Worm (Caenorhabditis elegans): ENCODE data around the gene Y38H8A.4.
"Not testable (repeated sequence)": the region's sequence is repeated elsewhere in the genome, so short reads cannot be mapped to it uniquely, and the experiment has no call there.

The Y38H8A.4 gene

ce11 chrIV:13474132-13474531, 2.0 kb upstream of the Y38H8A.4 start, which contains the start of gene Y38H8A.2:
Gene Y38H8A.2, plus strand, starts transcription at chrIV:13474432.
- TF ChIP-seq ama-1 (optimal IDR thresholded peaks at IDR 0.05) (no peak), mdl-1 (tag; optimal IDR thresholded peaks at IDR 0.05) (no peak), elt-3 (tag; optimal IDR thresholded peaks at IDR 0.05) (no peak), lsy-12 (tag; optimal IDR thresholded peaks at IDR 0.05) (no peak)

DNA sequence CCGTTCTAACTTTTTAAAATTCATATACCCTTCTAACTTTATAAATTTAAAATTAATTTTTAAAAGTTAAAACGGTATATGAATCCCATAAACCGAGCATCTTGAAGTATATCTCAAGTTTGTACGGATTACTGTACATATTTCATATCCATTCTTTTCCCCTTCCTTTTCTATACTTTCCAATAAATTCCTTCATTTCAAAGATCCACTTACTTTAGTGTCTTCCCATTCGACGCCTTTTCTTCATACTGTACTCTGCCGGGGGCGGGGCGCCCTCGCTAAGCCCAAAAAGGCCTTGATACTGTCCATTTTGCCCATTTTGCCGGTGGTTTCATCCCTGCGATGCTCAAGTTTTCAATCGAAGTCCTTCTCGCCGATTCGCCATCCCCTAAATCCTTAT, 6.4 kb downstream of the Y38H8A.4 start, which contains the start of gene fezf-1:
Gene fezf-1, plus strand, starts transcription at position 301 of the 400 bp plus-strand sequence.
- TF ChIP-seq zag-1 (tag; optimal IDR thresholded peaks at IDR 0.05) (no peak), nfya-1 (tag; optimal IDR thresholded peaks at IDR 0.05; ENCODE audit: insufficient read depth) (no peak), ztf-4 (tag; optimal IDR thresholded peaks at IDR 0.05) (no peak), hmg-11 (tag; optimal IDR thresholded peaks at IDR 0.05) (no peak), ceh-16 (tag; optimal IDR thresholded peaks at IDR 0.05) (no peak), daf-12 (tag; optimal IDR thresholded peaks at IDR 0.05) (no peak), ceh-82 (tag; optimal IDR thresholded peaks at IDR 0.05) (no peak), lsy-12 (tag; optimal IDR thresholded peaks at IDR 0.05) (no peak), ZK546.5 (tag; optimal IDR thresholded peaks at IDR 0.05) (no peak)

ce11 chrIV:13460876-13461275, 11.3 kb downstream of the Y38H8A.4 start, which contains the start of gene Y38H8A.12:
Gene Y38H8A.12, minus strand, starts transcription at chrIV:13460976.
- no peak for TF ChIP-seq snpc-4 (tag; optimal IDR thresholded peaks at IDR 0.05)
- no peak for TF ChIP-seq nhr-25 (tag; optimal IDR thresholded peaks at IDR 0.05)
- TF ChIP-seq mml-1 (tag; optimal IDR thresholded peaks at IDR 0.05) = no peak
- no peak for TF ChIP-seq ZK546.5 (tag; optimal IDR thresholded peaks at IDR 0.05)
- TF ChIP-seq fkh-2 (tag; optimal IDR thresholded peaks at IDR 0.05) = no peak
- TF ChIP-seq nhr-67 (tag; optimal IDR thresholded peaks at IDR 0.05) = no peak

DNA sequence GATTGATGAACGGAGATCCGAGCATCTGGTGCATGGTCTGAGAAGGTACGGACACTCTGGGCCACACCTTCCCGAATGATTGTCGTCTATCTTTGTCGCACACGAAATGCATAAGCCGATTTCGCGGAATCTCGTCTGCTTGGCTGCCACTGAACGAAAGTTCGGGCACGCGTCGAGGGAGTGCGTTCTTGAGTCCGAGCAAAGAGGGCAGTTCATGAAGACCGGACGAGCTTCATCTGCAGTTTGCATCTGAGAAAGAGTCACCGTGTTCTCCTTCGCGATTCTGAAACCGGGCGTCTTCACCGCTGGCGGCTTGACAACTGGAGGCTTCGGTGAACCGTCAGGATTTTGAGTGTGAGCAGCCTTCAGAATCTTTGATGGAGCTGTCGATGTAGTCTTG, 13.9 kb downstream of the Y38H8A.4 start:
- no peak for TF ChIP-seq lin-39 (tag; optimal IDR thresholded peaks at IDR 0.05)
- TF ChIP-seq nhr-25 (tag; optimal IDR thresholded peaks at IDR 0.05) = no peak
- TF ChIP-seq ZK546.5 (tag; optimal IDR thresholded peaks at IDR 0.05) = no peak
- TF ChIP-seq ama-1 (optimal IDR thresholded peaks at IDR 0.05) = no peak
- TF ChIP-seq nhr-67 (tag; optimal IDR thresholded peaks at IDR 0.05) = no peak
- no peak for TF ChIP-seq elt-3 (tag; optimal IDR thresholded peaks at IDR 0.05)
- TF ChIP-seq R02D3.7 (tag; optimal IDR thresholded peaks at IDR 0.05) = no peak
- no peak for TF ChIP-seq hmg-11 (tag; optimal IDR thresholded peaks at IDR 0.05)
- no peak for TF ChIP-seq mml-1 (tag; optimal IDR thresholded peaks at IDR 0.05)

ce11 chrIV:13456893-13457292, 15.3 kb downstream of the Y38H8A.4 start:
- no peak for TF ChIP-seq egl-27 (tag; optimal IDR thresholded peaks at IDR 0.05)
- no peak for TF ChIP-seq nhr-76 (tag; optimal IDR thresholded peaks at IDR 0.05)
- TF ChIP-seq nhr-67 (tag; optimal IDR thresholded peaks at IDR 0.05) = no peak
- no peak for TF ChIP-seq nfya-1 (tag; optimal IDR thresholded peaks at IDR 0.05; ENCODE audit: insufficient read depth)
- TF ChIP-seq ceh-28 (tag; optimal IDR thresholded peaks at IDR 0.05) = no peak
- no peak for TF ChIP-seq mdl-1 (tag; optimal IDR thresholded peaks at IDR 0.05)
- no peak for TF ChIP-seq nhr-77 (tag; optimal IDR thresholded peaks at IDR 0.05)

ce11 chrIV:13455200-13455599, 17.0 kb downstream of the Y38H8A.4 start, which contains the start of gene Y38H8A.7:
Gene Y38H8A.7, plus strand, starts transcription at chrIV:13455500.
- TF ChIP-seq egl-27, nhr-28, jun-1 (tag; optimal IDR thresholded peaks at IDR 0.05): not testable (repeated sequence)

- TF ChIP-seq unc-39 (tag; optimal IDR thresholded peaks at IDR 0.05) (no peak), nhr-11 (tag; optimal IDR thresholded peaks at IDR 0.05) (no peak), eor-1 (tag; optimal IDR thresholded peaks at IDR 0.05) (no peak), sea-2 (GFP tag; optimal IDR thresholded peaks at IDR 0.05) (no peak), egl-5 (tag; optimal IDR thresholded peaks at IDR 0.05) (no peak), lin-39 (tag; optimal IDR thresholded peaks at IDR 0.05) (no peak), nhr-28 (tag; optimal IDR thresholded peaks at IDR 0.05) (no peak), skn-1 (tag; optimal IDR thresholded peaks at IDR 0.05) (no peak), nhr-43 (tag; optimal IDR thresholded peaks at IDR 0.05; ENCODE audit: poor library complexity, severe bottlenecking) (no peak), unc-62 (GFP tag; optimal IDR thresholded peaks at IDR 0.05) (no peak), ceh-16 (tag; optimal IDR thresholded peaks at IDR 0.05) (no peak), ceh-9 (tag; optimal IDR thresholded peaks at IDR 0.05) (no peak)
Measured at ce11 chrIV:13454698-13455097, 17.5 kb downstream of the Y38H8A.4 start, which contains the start of gene uso-1. Gene uso-1, minus strand, starts transcription at chrIV:13454798.

Data from whole organism, L3 larva.